Worm (Caenorhabditis elegans): ENCODE results near the gene pas-6.

ce11 chrV:5591887-5592286 is 7.7 kb upstream of the pas-6 start:
- no peak for TF ChIP-seq ref-2 (tag; optimal IDR thresholded peaks at IDR 0.05)
- no peak for TF ChIP-seq ceh-22 (tag; optimal IDR thresholded peaks at IDR 0.05)
- no peak for TF ChIP-seq tbx-2 (tag; optimal IDR thresholded peaks at IDR 0.05)
- no peak for TF ChIP-seq unc-42 (tag; optimal IDR thresholded peaks at IDR 0.05)
- TF ChIP-seq ceh-9 (tag; optimal IDR thresholded peaks at IDR 0.05) = no peak
